Worm (Caenorhabditis elegans) whole organism, young adult: ENCODE results near the gene clc-9.
A peak's percentile ranks its signal among the peaks of the same experiment; 100 is the strongest.

Source experiments
- B0336.3 ChIP-seq: fragments of 200-800 bp; sonication (Bioruptor generic); IDR thresholded peaks from 2 replicates; pipeline ENCODE4 v1.3.6; 2022; ENCODE audit warnings: missing genetic modification characterization, missing compliant biosample characterization
- F39B2.1 ChIP-seq: fragments of 200-800 bp; sonication (Bioruptor generic); IDR thresholded peaks from 2 replicates; pipeline ENCODE4 v1.3.6; 2022; ENCODE audit warnings: missing genetic modification reagents, missing genetic modification characterization, missing compliant biosample characterization
- F49E8.2 ChIP-seq: sonication (generic microtip); optimal IDR thresholded peaks from 3 replicates; lab custom pipeline; 2017; ENCODE audit warnings: missing genetic modification characterization, mild to moderate bottlenecking, missing compliant biosample characterization, antibody characterized with exemption, moderate library complexity; ENCODE audit not compliant: insufficient read depth
- F52B5.7 ChIP-seq: sonication (generic microtip); optimal IDR thresholded peaks from 2 replicates; lab custom pipeline; 2016; ENCODE audit warnings: mild to moderate bottlenecking, missing genetic modification characterization, missing compliant biosample characterization
- T26A5.8 ChIP-seq: sonication (generic microtip); optimal IDR thresholded peaks from 2 replicates; lab custom pipeline; 2016; ENCODE audit warnings: missing genetic modification characterization, missing compliant biosample characterization
- Y53F4B.3 ChIP-seq: fragments of 200-800 bp; sonication (Bioruptor generic); IDR thresholded peaks from 2 replicates; pipeline ENCODE4 v1.3.6; 2022; ENCODE audit warnings: missing genetic modification reagents, missing genetic modification characterization, missing compliant biosample characterization
- Y56A3A.18 ChIP-seq: fragments of 200-800 bp; sonication (Bioruptor generic); IDR thresholded peaks from 2 replicates; pipeline ENCODE4 v1.3.6; 2022; ENCODE audit warnings: missing genetic modification reagents, missing genetic modification characterization, missing compliant biosample characterization
- ZK185.1 ChIP-seq: sonication (generic microtip); optimal IDR thresholded peaks from 2 replicates; lab custom pipeline; 2016; ENCODE audit warnings: mild to moderate bottlenecking, missing genetic modification characterization, missing compliant biosample characterization; ENCODE audit not compliant: poor library complexity, severe bottlenecking
- akir-1 ChIP-seq: fragments of 200-800 bp; sonication (Bioruptor generic); optimal IDR thresholded peaks from 2 replicates; lab custom pipeline; 2018; ENCODE audit warnings: mild to moderate bottlenecking, missing genetic modification characterization, moderate library complexity, missing compliant biosample characterization
- aptf-2 ChIP-seq: fragments of 200-800 bp; sonication (Bioruptor generic); conservative IDR thresholded peaks from 2 replicates; pipeline ENCODE4 v1.3.6; 2022; ENCODE audit warnings: missing genetic modification reagents, missing genetic modification characterization, missing compliant biosample characterization
- aptf-3 ChIP-seq: fragments of 200-800 bp; sonication (Bioruptor generic); IDR thresholded peaks from 2 replicates; pipeline ENCODE4 v1.3.6; 2022; ENCODE audit warnings: missing genetic modification characterization, missing compliant biosample characterization
- atf-7 ChIP-seq: sonication (generic microtip); optimal IDR thresholded peaks from 2 replicates; lab custom pipeline; 2017; ENCODE audit warnings: mild to moderate bottlenecking, missing genetic modification characterization, missing compliant biosample characterization
- attf-5 ChIP-seq: fragments of 200-800 bp; sonication (Bioruptor generic); optimal IDR thresholded peaks from 2 replicates; lab custom pipeline; 2018; ENCODE audit warnings: mild to moderate bottlenecking, missing genetic modification characterization, missing compliant biosample characterization
- ccch-3 ChIP-seq: fragments of 200-800 bp; sonication (Bioruptor generic); optimal IDR thresholded peaks from 2 replicates; lab custom pipeline; 2018; ENCODE audit warnings: mild to moderate bottlenecking, missing genetic modification characterization, missing compliant biosample characterization
- cebp-2 ChIP-seq: fragments of 200-800 bp; sonication (Bioruptor generic); IDR thresholded peaks from 2 replicates; pipeline ENCODE4 v1.3.6; 2022; ENCODE audit warnings: missing genetic modification characterization, missing compliant biosample characterization
- ceh-100 ChIP-seq: fragments of 200-800 bp; sonication (Bioruptor generic); IDR thresholded peaks from 2 replicates; pipeline ENCODE4 v1.3.6; 2022; ENCODE audit warnings: missing genetic modification reagents, missing genetic modification characterization, missing compliant biosample characterization
- ceh-27 ChIP-seq: fragments of 200-800 bp; sonication (Bioruptor generic); optimal IDR thresholded peaks from 2 replicates; lab custom pipeline; 2018; ENCODE audit warnings: mild to moderate bottlenecking, missing genetic modification characterization, moderate library complexity, missing compliant biosample characterization
- ceh-58 ChIP-seq: fragments of 200-800 bp; sonication (Bioruptor generic); IDR thresholded peaks from 2 replicates; pipeline ENCODE4 v1.3.6; 2022; ENCODE audit warnings: missing genetic modification characterization, missing compliant biosample characterization
- ceh-79 ChIP-seq: sonication (generic microtip); optimal IDR thresholded peaks from 2 replicates; lab custom pipeline; 2017; ENCODE audit warnings: mild to moderate bottlenecking, missing genetic modification characterization, missing compliant biosample characterization
- ceh-91 ChIP-seq: fragments of 200-800 bp; sonication (Bioruptor generic); IDR thresholded peaks from 2 replicates; pipeline ENCODE4 v1.3.6; 2022; ENCODE audit warnings: missing genetic modification reagents, missing genetic modification characterization, missing compliant biosample characterization
- die-1 ChIP-seq: sonication (generic microtip); optimal IDR thresholded peaks from 2 replicates; lab custom pipeline; 2016; ENCODE audit warnings: missing genotype, mild to moderate bottlenecking, missing genetic modification characterization, missing compliant biosample characterization
- egrh-3 ChIP-seq: fragments of 200-800 bp; sonication (Bioruptor generic); IDR thresholded peaks from 2 replicates; pipeline ENCODE4 v1.3.6; 2022; ENCODE audit warnings: missing genetic modification reagents, missing genetic modification characterization, missing compliant biosample characterization
- ekl-4 ChIP-seq: fragments of 200-800 bp; sonication (Bioruptor generic); IDR thresholded peaks from 2 replicates; pipeline ENCODE4 v1.3.6; 2022; ENCODE audit warnings: missing genetic modification reagents, missing genetic modification characterization, missing compliant biosample characterization
- ets-4 ChIP-seq: fragments of 200-800 bp; sonication (Bioruptor generic); optimal IDR thresholded peaks from 2 replicates; lab custom pipeline; 2018; ENCODE audit warnings: mild to moderate bottlenecking, missing genetic modification characterization, missing compliant biosample characterization
- gei-17 ChIP-seq: fragments of 200-800 bp; sonication (Bioruptor generic); optimal IDR thresholded peaks from 2 replicates; lab custom pipeline; 2018; ENCODE audit warnings: mild to moderate bottlenecking, missing genetic modification characterization, missing compliant biosample characterization
- him-1 ChIP-seq: sonication (generic microtip); optimal IDR thresholded peaks from 2 replicates; lab custom pipeline; 2016; ENCODE audit warnings: missing genotype, missing genetic modification reagents, missing genetic modification characterization, missing compliant biosample characterization
- let-526 ChIP-seq: fragments of 200-800 bp; sonication (Bioruptor generic); IDR thresholded peaks from 2 replicates; pipeline ENCODE4 v1.3.6; 2022; ENCODE audit warnings: missing genetic modification reagents, missing genetic modification characterization, missing compliant biosample characterization
- lin-40 ChIP-seq: sonication (generic microtip); optimal IDR thresholded peaks from 2 replicates; lab custom pipeline; 2016; ENCODE audit warnings: missing genetic modification characterization, mild to moderate bottlenecking, missing compliant biosample characterization, missing genotype, missing genetic modification reagents
- lin-54 ChIP-seq: fragments of 200-800 bp; sonication (Bioruptor generic); optimal IDR thresholded peaks from 2 replicates; lab custom pipeline; 2018; ENCODE audit warnings: mild to moderate bottlenecking, missing genetic modification characterization, missing compliant biosample characterization
- lsl-1 ChIP-seq: fragments of 200-800 bp; sonication (Bioruptor generic); optimal IDR thresholded peaks from 2 replicates; lab custom pipeline; 2018; ENCODE audit warnings: mild to moderate bottlenecking, missing genetic modification characterization, moderate library complexity, missing compliant biosample characterization
- mel-28 ChIP-seq: sonication (generic microtip); optimal IDR thresholded peaks from 2 replicates; lab custom pipeline; 2016; ENCODE audit warnings: borderline replicate concordance, mild to moderate bottlenecking, missing genetic modification characterization, missing compliant biosample characterization
- nfya-1 ChIP-seq: sonication (generic microtip); optimal IDR thresholded peaks from 2 replicates; lab custom pipeline; 2017; ENCODE audit warnings: antibody characterized with exemption, missing compliant biosample characterization, missing genetic modification characterization, borderline replicate concordance; ENCODE audit not compliant: insufficient read depth
- pbrm-1 ChIP-seq: fragments of 200-800 bp; sonication (Bioruptor generic); IDR thresholded peaks from 2 replicates; pipeline ENCODE4 v1.3.6; 2022; ENCODE audit warnings: missing genetic modification reagents, missing genetic modification characterization, missing compliant biosample characterization
- pha-4 ChIP-seq: fragments of 150-350 bp; sonication (generic microtip); optimal IDR thresholded peaks from 2 replicates; lab custom pipeline; 2014; ENCODE audit warnings: missing biosample characterization, missing genetic modification reagents, missing genetic modification characterization
- rec-8 ChIP-seq, 2 experiments: sonication (generic microtip); optimal IDR thresholded peaks; 2 replicates each; lab custom pipeline; 2016; ENCODE audit warnings: mild to moderate bottlenecking in 2 of 2, missing genetic modification characterization in 2 of 2, missing genetic modification reagents in 2 of 2, missing genotype in 2 of 2, missing biosample characterization in 1 of 2, missing compliant biosample characterization in 1 of 2, moderate library complexity in 1 of 2
- rpc-1 ChIP-seq, 2 experiments: fragments of 150-350 bp in 1 of 2; sonication (generic microtip) in 1 of 2; optimal IDR thresholded peaks; 2 replicates each; lab custom pipeline; 2014 to 2018; ENCODE audit warnings: missing biosample characterization in 1 of 2, missing genetic modification characterization in 1 of 2, missing genetic modification reagents in 1 of 2, missing genotype in 1 of 2
- sdz-38 ChIP-seq: sonication (generic microtip); optimal IDR thresholded peaks from 2 replicates; lab custom pipeline; 2016; ENCODE audit warnings: missing genotype, missing genetic modification characterization, missing compliant biosample characterization
- sea-2 ChIP-seq: fragments of 200-800 bp; sonication (Bioruptor generic); IDR thresholded peaks from 2 replicates; pipeline ENCODE4 v1.3.6; 2022; ENCODE audit warnings: missing genetic modification characterization, missing compliant biosample characterization
- snpc-4 ChIP-seq, 5 experiments: fragments of 150-350 bp in 1 of 5; sonication (generic microtip) in 4 of 5; optimal IDR thresholded peaks; 2 replicates each; lab custom pipeline; 2014 to 2018; ENCODE audit warnings: missing genetic modification characterization in 5 of 5, missing biosample characterization in 3 of 5, antibody characterized with exemption in 2 of 5, mild to moderate bottlenecking in 2 of 5, missing compliant biosample characterization in 2 of 5, missing genotype in 2 of 5, moderate library complexity in 2 of 5, missing genetic modification reagents in 1 of 5
- tbp1 ChIP-seq: fragments of 200-800 bp; sonication (Bioruptor generic); optimal IDR thresholded peaks from 2 replicates; lab custom pipeline; 2018; ENCODE audit warnings: mild to moderate bottlenecking, missing genetic modification characterization, missing compliant biosample characterization
- tlf-1 ChIP-seq: fragments of 200-800 bp; sonication (Bioruptor generic); optimal IDR thresholded peaks from 2 replicates; lab custom pipeline; 2018; ENCODE audit warnings: mild to moderate bottlenecking, missing genetic modification characterization, missing compliant biosample characterization
- ztf-22 ChIP-seq: fragments of 200-800 bp; sonication (Bioruptor generic); optimal IDR thresholded peaks from 2 replicates; lab custom pipeline; 2018; ENCODE audit warnings: mild to moderate bottlenecking, missing genetic modification characterization, moderate library complexity, missing compliant biosample characterization

clc-9 gene

DNA sequence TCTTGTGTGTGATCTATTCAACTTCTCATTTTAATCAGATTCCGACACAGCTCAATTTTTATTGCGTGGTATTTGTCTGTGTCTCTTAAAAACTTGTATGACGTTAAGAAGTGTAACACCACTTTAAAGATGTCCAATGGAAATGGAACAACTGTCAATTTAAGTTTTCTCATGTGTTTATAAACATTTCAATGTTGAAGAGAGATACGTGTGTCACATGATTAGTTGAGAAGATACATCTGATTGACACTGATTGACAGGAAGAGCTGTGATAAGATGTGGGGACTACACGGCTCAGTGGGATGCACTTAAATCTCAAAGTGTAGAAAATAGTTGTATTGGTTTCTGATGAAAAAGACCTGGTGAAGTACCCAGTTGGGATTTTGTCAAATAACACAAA is 44.4 kb upstream of the clc-9 start:
- no peak for TF ChIP-seq aptf-2
- no peak for TF ChIP-seq attf-5 (GFP tag; lab: Kevin White, UChicago)
- no peak for TF ChIP-seq egrh-3 (GFP tag; lab: Robert Waterston, UW)
- no peak for TF ChIP-seq B0336.3 (GFP tag; lab: Robert Waterston, UW)
- TF ChIP-seq mel-28 (tag; lab: Kevin White, UChicago), result no peak
- no peak for TF ChIP-seq ceh-58
- TF ChIP-seq ekl-4 (GFP tag; lab: Robert Waterston, UW), result no peak
- TF ChIP-seq him-1 (tag; lab: Kevin White, UChicago), result no peak
- no peak for TF ChIP-seq let-526 (GFP tag; lab: Robert Waterston, UW)
- no peak for TF ChIP-seq Y53F4B.3 (GFP tag; lab: Robert Waterston, UW)
- TF ChIP-seq ceh-91 (GFP tag; lab: Robert Waterston, UW), result no peak
- TF ChIP-seq die-1, result no peak
- no peak for TF ChIP-seq lsl-1 (GFP tag; lab: Kevin White, UChicago)
- TF ChIP-seq F52B5.7 (tag; lab: Kevin White, UChicago), result no peak
- no peak for TF ChIP-seq rec-8 (tag; optimal IDR thresholded peaks at IDR 0.05; lab: Kevin White, UChicago)
- no peak for TF ChIP-seq ztf-22 (GFP tag; lab: Kevin White, UChicago)
- TF ChIP-seq, all 124 proteins: peak for 0

DNA sequence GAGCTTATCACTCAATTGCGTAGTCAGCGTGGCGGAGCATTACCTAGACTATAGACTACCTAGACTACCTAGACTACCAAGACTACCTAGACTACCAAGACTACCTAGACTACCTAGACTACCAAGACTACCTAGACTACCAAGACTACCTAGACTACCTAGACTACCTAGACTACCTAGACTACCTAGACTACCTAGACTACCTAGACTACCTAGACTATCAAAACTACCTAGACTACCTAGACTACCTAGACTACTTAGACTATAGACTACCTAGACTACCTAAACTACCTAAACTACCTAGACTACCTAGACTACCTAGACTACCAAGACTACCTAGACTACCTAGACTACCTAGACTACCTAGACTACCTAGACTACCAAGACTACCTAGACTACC is 41.8 kb upstream of the clc-9 start:
- TF ChIP-seq ZK185.1 (tag; lab: Kevin White, UChicago) (peak; percentile 32), ceh-27 (GFP tag; lab: Kevin White, UChicago) (peak; percentile 5)

DNA sequence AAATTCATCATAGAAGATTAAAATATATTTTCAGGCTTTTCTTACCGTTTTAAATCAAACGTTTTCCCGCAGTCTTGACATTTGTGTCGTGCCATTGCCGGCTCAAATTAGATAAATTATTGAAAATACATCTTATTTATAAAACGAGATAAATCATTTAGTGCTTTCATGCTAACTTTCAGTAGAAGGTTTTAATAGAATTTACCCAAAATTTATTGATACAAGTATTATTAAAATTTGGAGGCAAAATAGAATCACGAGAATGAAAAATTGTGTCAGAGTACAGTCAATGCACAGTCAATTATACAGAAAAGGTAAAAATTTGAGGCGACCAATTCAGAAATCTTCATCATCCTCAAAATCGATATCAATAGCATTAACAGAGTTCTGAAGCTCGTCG is 34.3 kb upstream of the clc-9 start, which contains the start of gene Y5F2A.4:
TSS of gene Y5F2A.4 (minus strand) at position 101 of the 400 bp plus-strand sequence.
- TF ChIP-seq aptf-2, result no peak
- no peak for TF ChIP-seq F49E8.2
- no peak for TF ChIP-seq atf-7
- TF ChIP-seq akir-1, result no peak
- TF ChIP-seq cebp-2 (GFP tag; lab: Robert Waterston, UW), result no peak
- TF ChIP-seq ets-4, result no peak
- no peak for TF ChIP-seq nfya-1 (tag; lab: Kevin White, UChicago)
- no peak for TF ChIP-seq rpc-1 (optimal IDR thresholded peaks at IDR 0.05; lab: Kevin White, UChicago)
- no peak for TF ChIP-seq rpc-1 (tag; optimal IDR thresholded peaks at IDR 0.05; lab: Kevin White, UChicago)
- TF ChIP-seq tbp1, result no peak
- no peak for TF ChIP-seq lin-54 (GFP tag; lab: Kevin White, UChicago)
- TF ChIP-seq sdz-38 (tag; lab: Kevin White, UChicago), result no peak
- TF ChIP-seq pbrm-1 (GFP tag; lab: Robert Waterston, UW), result no peak
- TF ChIP-seq aptf-3 (GFP tag; lab: Robert Waterston, UW), result no peak
- TF ChIP-seq ceh-79 (tag; lab: Kevin White, UChicago), result no peak

DNA sequence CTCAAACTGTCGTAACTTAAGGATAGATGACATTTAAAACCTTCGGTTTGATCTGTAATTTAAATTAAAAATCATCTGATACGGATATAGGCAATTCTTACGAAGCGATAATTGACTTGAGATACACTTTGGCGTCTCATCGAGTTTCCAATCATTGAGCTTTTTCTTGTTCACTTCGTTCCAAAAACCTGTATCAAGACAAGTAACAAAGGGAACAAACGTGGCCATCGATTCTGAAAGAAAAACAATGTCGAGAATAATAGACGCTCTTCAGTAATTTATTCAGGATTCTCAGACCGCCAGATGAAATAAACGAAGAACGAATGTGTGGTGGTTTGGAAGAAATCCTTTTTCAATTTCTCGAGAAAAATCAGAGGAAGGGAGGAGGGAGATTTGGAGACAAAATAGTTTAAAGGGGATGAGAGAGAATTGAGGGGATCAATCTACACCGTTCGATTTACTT is 31.9 kb upstream of the clc-9 start, which contains the start of gene atg-7:
TSS of gene atg-7 (minus strand) at position 233 of the 463 bp plus-strand sequence.
- no peak for TF ChIP-seq ccch-3 (GFP tag; lab: Kevin White, UChicago)
- TF ChIP-seq tlf-1 (GFP tag; lab: Kevin White, UChicago), result peak; percentile 70
- TF ChIP-seq aptf-3 (GFP tag; lab: Robert Waterston, UW), result no peak
- TF ChIP-seq cebp-2 (GFP tag; lab: Robert Waterston, UW), result 0 out of 2 replicates have a peak, but pooled peaks have one; percentile 29
- no peak for TF ChIP-seq sea-2 (GFP tag; lab: Robert Waterston, UW)
- peak; percentile 17 for TF ChIP-seq lsl-1 (GFP tag; lab: Kevin White, UChicago)
- no peak for TF ChIP-seq akir-1
- peak; percentile 4 for TF ChIP-seq gei-17 (GFP tag; lab: Kevin White, UChicago)
- no peak for TF ChIP-seq tbp1
- TF ChIP-seq aptf-2, result no peak; the same call in 1 of the 2 replicates
- TF ChIP-seq Y56A3A.18 (GFP tag; lab: Robert Waterston, UW), result 0 out of 2 replicates have a peak, but pooled peaks have one; percentile 18
- no peak for TF ChIP-seq T26A5.8 (tag; lab: Kevin White, UChicago)
- no peak for TF ChIP-seq F39B2.1 (GFP tag; lab: Robert Waterston, UW)
- TF ChIP-seq ceh-100, result no peak
- TF ChIP-seq ceh-91 (GFP tag; lab: Robert Waterston, UW), result no peak
- TF ChIP-seq pha-4 (tag; lab: Kevin White, UChicago), result no peak
- TF ChIP-seq lin-40 (tag; lab: Kevin White, UChicago), result peak; percentile 14
- TF ChIP-seq snpc-4 (GFP tag; optimal IDR thresholded peaks at IDR 0.05; lab: Kevin White, UChicago), result no peak
- TF ChIP-seq snpc-4 (tag; optimal IDR thresholded peaks at IDR 0.05; lab: Kevin White, UChicago), result peak in 2 of 4 experiments; percentile 37 to 41
